Worm (Caenorhabditis elegans): ENCODE results near the gene clec-149.

ce11 chrIII:819313-819712 is 3.7 kb upstream of the clec-149 start:
- TF ChIP-seq hlh-6 (tag; optimal IDR thresholded peaks at IDR 0.05): no peak
- no peak for TF ChIP-seq dmd-4 (tag; optimal IDR thresholded peaks at IDR 0.05; ENCODE audit: borderline replicate concordance)
- no peak for TF ChIP-seq elt-2 (tag; optimal IDR thresholded peaks at IDR 0.05)
- no peak for TF ChIP-seq fkh-6 (tag; optimal IDR thresholded peaks at IDR 0.05)

All from whole organism, late embryonic.